Worm (Caenorhabditis elegans) whole organism, L3 larva: ENCODE measurements around the gene M02D8.3.
A peak's percentile ranks its signal among the peaks of the same experiment; 100 is the strongest.

ENCODE experiments used
- R02D3.7 ChIP-seq: fragments of 150-350 bp; optimal IDR thresholded peaks from 2 replicates; lab custom pipeline; 2014; ENCODE audit warnings: missing biosample characterization, missing genetic modification characterization
- ZK546.5 ChIP-seq: sonication (generic microtip); optimal IDR thresholded peaks from 2 replicates; lab custom pipeline; 2017; ENCODE audit warnings: missing biosample characterization, missing genetic modification characterization
- ceh-16 ChIP-seq: sonication (generic microtip); optimal IDR thresholded peaks from 2 replicates; lab custom pipeline; 2017; ENCODE audit warnings: missing biosample characterization, missing genetic modification characterization
- ceh-28 ChIP-seq: fragments of 150-350 bp; optimal IDR thresholded peaks from 2 replicates; lab custom pipeline; 2014; ENCODE audit warnings: missing biosample characterization, missing genetic modification reagents, missing genetic modification characterization
- ceh-82 ChIP-seq: fragments of 150-350 bp; optimal IDR thresholded peaks from 2 replicates; lab custom pipeline; 2014; ENCODE audit warnings: missing biosample characterization, missing genetic modification characterization
- ceh-9 ChIP-seq: sonication (generic microtip); optimal IDR thresholded peaks from 2 replicates; lab custom pipeline; 2018; ENCODE audit warnings: missing biosample characterization, missing genetic modification characterization
- daf-12 ChIP-seq: fragments of 150-350 bp; optimal IDR thresholded peaks from 2 replicates; lab custom pipeline; 2014; ENCODE audit warnings: missing biosample characterization, missing genetic modification reagents, missing genetic modification characterization
- egl-27 ChIP-seq: sonication (generic microtip); optimal IDR thresholded peaks from 4 replicates; lab custom pipeline; 2017; ENCODE audit warnings: missing biosample characterization, missing genetic modification reagents, missing genetic modification characterization
- elt-2 ChIP-seq: sonication (generic microtip); optimal IDR thresholded peaks from 2 replicates; lab custom pipeline; 2016; ENCODE audit warnings: missing genetic modification reagents, mild to moderate bottlenecking, missing genetic modification characterization, missing compliant biosample characterization
- elt-3 ChIP-seq, 3 experiments: fragments of 150-350 bp in 1 of 3; sonication (generic microtip) in 2 of 3; optimal IDR thresholded peaks; 2 replicates in 2 of 3; 4 replicates in 1 of 3; lab custom pipeline; 2014 to 2017; ENCODE audit warnings: missing biosample characterization in 3 of 3, missing genetic modification characterization in 3 of 3
- fkh-2 ChIP-seq: fragments of 150-350 bp; optimal IDR thresholded peaks from 2 replicates; lab custom pipeline; 2014; ENCODE audit warnings: missing biosample characterization, missing genetic modification reagents, missing genetic modification characterization
- fos-1 ChIP-seq: fragments of 150-350 bp; optimal IDR thresholded peaks from 2 replicates; lab custom pipeline; 2014; ENCODE audit warnings: missing biosample characterization, missing genetic modification characterization
- jun-1 ChIP-seq: fragments of 150-350 bp; optimal IDR thresholded peaks from 2 replicates; lab custom pipeline; 2014; ENCODE audit warnings: missing biosample characterization, missing genetic modification reagents, missing genetic modification characterization
- lin-15B ChIP-seq: fragments of 150-350 bp; optimal IDR thresholded peaks from 2 replicates; lab custom pipeline; 2014; ENCODE audit warnings: missing biosample characterization, missing genetic modification characterization
- lin-39 ChIP-seq: fragments of 150-350 bp; optimal IDR thresholded peaks from 2 replicates; lab custom pipeline; 2018; ENCODE audit warnings: missing biosample characterization, missing genetic modification reagents, missing genetic modification characterization
- lsy-12 ChIP-seq: sonication (generic microtip); optimal IDR thresholded peaks from 2 replicates; lab custom pipeline; 2016; ENCODE audit warnings: mild to moderate bottlenecking, missing genetic modification characterization, missing compliant biosample characterization
- mdl-1 ChIP-seq: fragments of 150-350 bp; optimal IDR thresholded peaks from 2 replicates; lab custom pipeline; 2014; ENCODE audit warnings: missing biosample characterization, missing genetic modification characterization
- nfya-1 ChIP-seq: sonication (generic microtip); optimal IDR thresholded peaks from 2 replicates; lab custom pipeline; 2017; ENCODE audit warnings: missing genetic modification characterization, mild to moderate bottlenecking, missing compliant biosample characterization, antibody characterized with exemption, moderate library complexity; ENCODE audit not compliant: insufficient read depth
- nhr-11 ChIP-seq: fragments of 150-350 bp; optimal IDR thresholded peaks from 2 replicates; lab custom pipeline; 2014; ENCODE audit warnings: missing biosample characterization, missing genetic modification characterization
- nhr-12 ChIP-seq: fragments of 150-350 bp; optimal IDR thresholded peaks from 2 replicates; lab custom pipeline; 2014; ENCODE audit warnings: missing biosample characterization, missing genetic modification characterization
- nhr-237 ChIP-seq: fragments of 150-350 bp; optimal IDR thresholded peaks from 2 replicates; lab custom pipeline; 2014; ENCODE audit warnings: missing biosample characterization, missing genetic modification characterization
- nhr-25 ChIP-seq: sonication (generic microtip); optimal IDR thresholded peaks from 2 replicates; lab custom pipeline; 2017; ENCODE audit warnings: missing biosample characterization, missing genetic modification characterization
- nhr-28 ChIP-seq: fragments of 150-350 bp; optimal IDR thresholded peaks from 2 replicates; lab custom pipeline; 2014; ENCODE audit warnings: missing biosample characterization, missing genetic modification characterization
- nhr-43 ChIP-seq: sonication (generic microtip); optimal IDR thresholded peaks from 2 replicates; lab custom pipeline; 2016; ENCODE audit warnings: mild to moderate bottlenecking, missing genetic modification characterization, missing compliant biosample characterization; ENCODE audit not compliant: poor library complexity, severe bottlenecking
- nhr-67 ChIP-seq: fragments of 150-350 bp; optimal IDR thresholded peaks from 2 replicates; lab custom pipeline; 2014; ENCODE audit warnings: missing biosample characterization, missing genetic modification characterization
- nhr-77 ChIP-seq: fragments of 150-350 bp; optimal IDR thresholded peaks from 2 replicates; lab custom pipeline; 2014; ENCODE audit warnings: missing biosample characterization, missing genetic modification characterization
- pha-4 ChIP-seq: fragments of 150-350 bp; optimal IDR thresholded peaks from 2 replicates; lab custom pipeline; 2014; ENCODE audit warnings: missing biosample characterization, missing genetic modification reagents, missing genetic modification characterization
- pqm-1 ChIP-seq: fragments of 150-350 bp; optimal IDR thresholded peaks from 2 replicates; lab custom pipeline; 2017; ENCODE audit warnings: missing biosample characterization, missing genetic modification characterization, inconsistent platforms
- tbx-2 ChIP-seq: sonication (generic microtip); optimal IDR thresholded peaks from 2 replicates; lab custom pipeline; 2016; ENCODE audit warnings: mild to moderate bottlenecking, missing genetic modification characterization, missing compliant biosample characterization
- unc-62 ChIP-seq: fragments of 150-350 bp; sonication (generic microtip); optimal IDR thresholded peaks from 4 replicates; lab custom pipeline; 2014; ENCODE audit warnings: missing biosample characterization, missing genetic modification reagents, missing genetic modification characterization
- zag-1 ChIP-seq: fragments of 150-350 bp; optimal IDR thresholded peaks from 2 replicates; lab custom pipeline; 2014; ENCODE audit warnings: missing biosample characterization, missing genetic modification characterization
- ztf-11 ChIP-seq: fragments of 150-350 bp; optimal IDR thresholded peaks from 2 replicates; lab custom pipeline; 2014; ENCODE audit warnings: missing biosample characterization, missing genetic modification characterization

The M02D8.3 gene

ce11 chrX:8750209-8750608 lies 13.4 kb upstream of the M02D8.3 start (continued):
- peak; percentile 48 for TF ChIP-seq lin-39 (tag; lab: Kevin White, UChicago)

ce11 chrX:8745524-8745923 lies 8.7 kb upstream of the M02D8.3 start:
- no peak for TF ChIP-seq ZK546.5 (tag; lab: Kevin White, UChicago)
- no peak for TF ChIP-seq lin-15B (tag; lab: Kevin White, UChicago)
- TF ChIP-seq nhr-12 (tag; lab: Kevin White, UChicago): no peak
- no peak for TF ChIP-seq lsy-12 (tag; lab: Kevin White, UChicago)
- TF ChIP-seq pha-4: no peak
- no peak for TF ChIP-seq ceh-82 (tag; lab: Kevin White, UChicago)
- no peak for TF ChIP-seq nhr-43
- no peak for TF ChIP-seq nhr-28
- TF ChIP-seq daf-12: no peak

- no peak for TF ChIP-seq nhr-77 (tag; lab: Kevin White, UChicago)
- no peak for TF ChIP-seq tbx-2
- no peak for TF ChIP-seq zag-1
- no peak for TF ChIP-seq ceh-28
- TF ChIP-seq fos-1 (tag; lab: Kevin White, UChicago): no peak
- TF ChIP-seq nhr-43: no peak
- TF ChIP-seq nhr-11: no peak
- no peak for TF ChIP-seq nhr-237 (tag; lab: Kevin White, UChicago)
- TF ChIP-seq nhr-25: no peak
- TF ChIP-seq pqm-1 (tag; lab: Kevin White, UChicago): no peak
- TF ChIP-seq egl-27 (tag; lab: Kevin White, UChicago): no peak
- TF ChIP-seq fkh-2: no peak
- no peak for TF ChIP-seq R02D3.7 (tag; lab: Kevin White, UChicago)
- no peak for TF ChIP-seq nfya-1 (tag; lab: Kevin White, UChicago)
- no peak for TF ChIP-seq lsy-12 (tag; lab: Kevin White, UChicago)
These were observed 7.6 kb upstream of the M02D8.3 start for ce11 chrX:8744192-8744985.

- no peak for TF ChIP-seq nhr-28
- no peak for TF ChIP-seq nfya-1 (tag; lab: Kevin White, UChicago)
- no peak for TF ChIP-seq fkh-2
- no peak for TF ChIP-seq zag-1
- no peak for TF ChIP-seq lin-39 (tag; lab: Kevin White, UChicago)
- no peak for TF ChIP-seq pqm-1 (tag; lab: Kevin White, UChicago)
- TF ChIP-seq nhr-67 (tag; lab: Kevin White, UChicago): no peak
- TF ChIP-seq tbx-2: no peak
- no peak for TF ChIP-seq fos-1 (tag; lab: Kevin White, UChicago)
- no peak for TF ChIP-seq nhr-77 (tag; lab: Kevin White, UChicago)
- no peak for TF ChIP-seq ceh-9
- TF ChIP-seq, all 47 proteins: peak for 0
These were observed 6.1 kb upstream of the M02D8.3 start, which contains the start of gene M02D8.7 for ce11 chrX:8742896-8743295. M02D8.7 (minus strand) TSS chrX:8742996.

- TF ChIP-seq nhr-28 (no peak), pqm-1 (tag; lab: Kevin White, UChicago) (no peak), unc-62 (GFP tag; lab: Kevin White, UChicago) (no peak), nhr-77 (tag; lab: Kevin White, UChicago) (no peak), ceh-82 (tag; lab: Kevin White, UChicago) (no peak), elt-3 (tag; optimal IDR thresholded peaks at IDR 0.05; lab: Kevin White, UChicago) (no peak), mdl-1 (tag; lab: Kevin White, UChicago) (no peak), lin-15B (tag; lab: Kevin White, UChicago) (no peak), ceh-16 (tag; lab: Kevin White, UChicago) (no peak), nhr-237 (tag; lab: Kevin White, UChicago) (no peak), elt-2 (tag; lab: Kevin White, UChicago) (no peak), jun-1 (tag; lab: Kevin White, UChicago) (no peak), ztf-11 (no peak), lsy-12 (tag; lab: Kevin White, UChicago) (no peak)
These were observed 4.9 kb upstream of the M02D8.3 start for ce11 chrX:8741629-8742170.
